Fruit fly (Drosophila melanogaster) whole organism, embryonic: ENCODE measurements around the gene Kah.

ENCODE experiments used
- Adf1 ChIP-seq: fragments of 200-800 bp; sonication (Bioruptor generic); IDR thresholded peaks from 2 replicates; pipeline ENCODE4 v1.3.6; 2022; ENCODE audit warnings: missing biosample characterization, missing genetic modification characterization
- CG10979 ChIP-seq: fragments of 200-800 bp; sonication (Bioruptor generic); optimal IDR thresholded peaks from 2 replicates; lab custom pipeline; 2018; ENCODE audit warnings: missing biosample characterization, mild to moderate bottlenecking, missing genetic modification characterization, moderate library complexity
- CG11085 ChIP-seq: fragments of 200-800 bp; sonication (Bioruptor generic); IDR thresholded peaks from 2 replicates; pipeline ENCODE4 v1.3.6; 2022; ENCODE audit warnings: missing biosample characterization, missing genetic modification characterization
- CG11093 ChIP-seq: fragments of 200-800 bp; sonication (Bioruptor generic); IDR thresholded peaks from 3 replicates; pipeline ENCODE4 v1.3.6; 2022; ENCODE audit warnings: missing biosample characterization, missing genetic modification characterization
- CG11456 ChIP-seq: fragments of 200-800 bp; sonication (Bioruptor generic); IDR thresholded peaks from 3 replicates; pipeline ENCODE4 v1.3.6; 2022; ENCODE audit warnings: missing biosample characterization, missing genetic modification characterization
- CG11695 ChIP-seq: fragments of 200-800 bp; sonication (Bioruptor generic); IDR thresholded peaks from 3 replicates; pipeline ENCODE4 v1.3.6; 2022; ENCODE audit warnings: missing biosample characterization, missing genetic modification characterization
- CG12071 ChIP-seq: fragments of 200-800 bp; sonication (Bioruptor generic); optimal IDR thresholded peaks from 3 replicates; lab custom pipeline; 2018; ENCODE audit warnings: missing biosample characterization, mild to moderate bottlenecking, missing genetic modification characterization
- CG12219 ChIP-seq: fragments of 200-800 bp; sonication (Bioruptor generic); optimal IDR thresholded peaks from 3 replicates; lab custom pipeline; 2018; ENCODE audit warnings: missing biosample characterization, mild to moderate bottlenecking, missing genetic modification characterization
- CG14014 ChIP-seq: fragments of 200-800 bp; sonication (Bioruptor generic); IDR thresholded peaks from 2 replicates; pipeline ENCODE4 v1.3.6; 2022; ENCODE audit warnings: missing biosample characterization, missing genetic modification characterization
- CG14860 ChIP-seq: fragments of 200-800 bp; sonication (Bioruptor generic); IDR thresholded peaks from 3 replicates; pipeline ENCODE4 v1.3.6; 2022; ENCODE audit warnings: missing biosample characterization, missing genetic modification characterization; ENCODE audit not compliant: partially characterized antibody
- CG2120 ChIP-seq: fragments of 200-800 bp; sonication (Bioruptor generic); optimal IDR thresholded peaks from 3 replicates; lab custom pipeline; 2016; ENCODE audit warnings: missing biosample characterization, missing genetic modification characterization
- CG2199 ChIP-seq: fragments of 200-800 bp; sonication (Bioruptor generic); IDR thresholded peaks from 3 replicates; pipeline ENCODE4 v1.3.6; 2022; ENCODE audit warnings: missing biosample characterization, missing genetic modification characterization
- CG34422 ChIP-seq: fragments of 200-800 bp; sonication (Bioruptor generic); IDR thresholded peaks from 3 replicates; pipeline ENCODE4 v1.3.6; 2022; ENCODE audit warnings: missing biosample characterization, missing genetic modification characterization
- CG6654 ChIP-seq: fragments of 200-800 bp; sonication (Bioruptor generic); optimal IDR thresholded peaks from 2 replicates; lab custom pipeline; 2017; ENCODE audit warnings: missing biosample characterization, mild to moderate bottlenecking, missing genetic modification characterization
- CG6683 ChIP-seq: fragments of 200-800 bp; sonication (Bioruptor generic); optimal IDR thresholded peaks from 2 replicates; lab custom pipeline; 2017; ENCODE audit warnings: missing biosample characterization, mild to moderate bottlenecking, missing genetic modification characterization, missing genetic modification reagents
- CG7357 ChIP-seq: fragments of 200-800 bp; sonication (Bioruptor generic); IDR thresholded peaks from 3 replicates; pipeline ENCODE4 v1.3.6; 2022; ENCODE audit warnings: missing biosample characterization, missing genetic modification characterization
- CG7987 ChIP-seq: fragments of 200-800 bp; sonication (Bioruptor generic); optimal IDR thresholded peaks from 2 replicates; lab custom pipeline; 2018; ENCODE audit warnings: missing biosample characterization, mild to moderate bottlenecking, missing genetic modification characterization, moderate library complexity
- CG9727 ChIP-seq: fragments of 200-800 bp; sonication (Bioruptor generic); optimal IDR thresholded peaks from 3 replicates; lab custom pipeline; 2017; ENCODE audit warnings: missing biosample characterization, mild to moderate bottlenecking, missing genetic modification characterization
- CkIIα-i1 ChIP-seq: fragments of 200-800 bp; sonication (Bioruptor generic); IDR thresholded peaks from 2 replicates; pipeline ENCODE4 v1.3.6; 2022; ENCODE audit warnings: missing biosample characterization, missing genetic modification characterization
- D19A ChIP-seq: fragments of 200-800 bp; optimal IDR thresholded peaks from 3 replicates; lab custom pipeline; 2019; ENCODE audit warnings: missing biosample characterization, mild to moderate bottlenecking, missing genetic modification characterization, moderate library complexity
- Dek ChIP-seq: fragments of 200-800 bp; sonication (Bioruptor generic); optimal IDR thresholded peaks from 3 replicates; lab custom pipeline; 2019; ENCODE audit warnings: missing biosample characterization, mild to moderate bottlenecking, missing genetic modification characterization, moderate library complexity
- Dip2 ChIP-seq: fragments of 200-800 bp; sonication (Bioruptor generic); IDR thresholded peaks from 2 replicates; pipeline ENCODE4 v1.3.6; 2022; ENCODE audit warnings: missing biosample characterization, missing genetic modification characterization
- Eip74EF ChIP-seq, 2 experiments: fragments of 200-800 bp in 1 of 2; fragments of >200 bp in 1 of 2; sonication (Bioruptor generic) in 1 of 2; optimal IDR thresholded peaks; 2 replicates each; lab custom pipeline; 2017 to 2019; ENCODE audit warnings: missing biosample characterization in 2 of 2, missing genetic modification characterization in 2 of 2, mild to moderate bottlenecking in 1 of 2, moderate library complexity in 1 of 2
- Fer2 ChIP-seq: fragments of 200-800 bp; sonication (Bioruptor generic); optimal IDR thresholded peaks from 2 replicates; lab custom pipeline; 2018; ENCODE audit warnings: missing biosample characterization, mild to moderate bottlenecking, missing genetic modification characterization, moderate library complexity
- Hand ChIP-seq: fragments of 200-800 bp; sonication (Bioruptor generic); optimal IDR thresholded peaks from 2 replicates; lab custom pipeline; 2017; ENCODE audit warnings: mild to moderate bottlenecking, missing biosample characterization, missing genetic modification reagents, missing genetic modification characterization
- Hmx ChIP-seq: fragments of 200-800 bp; sonication (Bioruptor generic); optimal IDR thresholded peaks from 2 replicates; lab custom pipeline; 2016; ENCODE audit warnings: missing biosample characterization, missing genetic modification characterization
- Mes4 ChIP-seq: fragments of 200-800 bp; sonication (Bioruptor generic); optimal IDR thresholded peaks from 2 replicates; lab custom pipeline; 2016; ENCODE audit warnings: missing biosample characterization, missing genetic modification characterization
- NC2β ChIP-seq: fragments of 200-800 bp; sonication (Bioruptor generic); optimal IDR thresholded peaks from 2 replicates; lab custom pipeline; 2016; ENCODE audit warnings: missing biosample characterization, missing genetic modification characterization
- Nf-YB ChIP-seq: fragments of 200-800 bp; sonication (Bioruptor generic); optimal IDR thresholded peaks from 3 replicates; lab custom pipeline; 2019; ENCODE audit warnings: missing biosample characterization, mild to moderate bottlenecking, missing genetic modification characterization, moderate library complexity
- Sin3A ChIP-seq: fragments of >200 bp; optimal IDR thresholded peaks from 2 replicates; lab custom pipeline; 2018
- Sox102F ChIP-seq: fragments of 200-800 bp; sonication (Bioruptor generic); optimal IDR thresholded peaks from 2 replicates; lab custom pipeline; 2018; ENCODE audit warnings: missing biosample characterization, mild to moderate bottlenecking, missing genetic modification characterization, moderate library complexity
- Sry-β ChIP-seq: fragments of 200-800 bp; sonication (Bioruptor generic); optimal IDR thresholded peaks from 2 replicates; lab custom pipeline; 2018; ENCODE audit warnings: missing biosample characterization, mild to moderate bottlenecking, missing genetic modification characterization, moderate library complexity
- ara ChIP-seq: fragments of 200-800 bp; sonication (Bioruptor generic); IDR thresholded peaks from 2 replicates; pipeline ENCODE4 v1.3.6; 2022; ENCODE audit warnings: missing biosample characterization, missing genetic modification characterization
- bowl ChIP-seq: fragments of 200-800 bp; sonication (Bioruptor generic); IDR thresholded peaks from 2 replicates; pipeline ENCODE4 v1.3.6; 2022; ENCODE audit warnings: missing biosample characterization, missing genetic modification characterization
- cad ChIP-seq: fragments of >200 bp; optimal IDR thresholded peaks from 2 replicates; lab custom pipeline; 2017; ENCODE audit warnings: missing biosample characterization, missing genetic modification characterization
- chn ChIP-seq: fragments of 200-800 bp; sonication (Bioruptor generic); optimal IDR thresholded peaks from 2 replicates; lab custom pipeline; 2016; ENCODE audit warnings: missing biosample characterization, missing genetic modification characterization
- croc ChIP-seq: fragments of 200-800 bp; sonication (Bioruptor generic); conservative IDR thresholded peaks from 3 replicates; pipeline ENCODE4 v1.3.6; 2022; ENCODE audit warnings: missing biosample characterization, missing genetic modification characterization
- dmrt99B ChIP-seq: fragments of 200-800 bp; sonication (Bioruptor generic); optimal IDR thresholded peaks from 2 replicates; lab custom pipeline; 2018; ENCODE audit warnings: missing biosample characterization, mild to moderate bottlenecking, missing genetic modification characterization, moderate library complexity
- gce ChIP-seq: fragments of 200-800 bp; sonication (Bioruptor generic); IDR thresholded peaks from 3 replicates; pipeline ENCODE4 v1.3.6; 2022; ENCODE audit warnings: missing biosample characterization, missing genetic modification characterization
- gcm2 ChIP-seq: fragments of 200-800 bp; sonication (Bioruptor generic); optimal IDR thresholded peaks from 2 replicates; lab custom pipeline; 2016; ENCODE audit warnings: missing biosample characterization, missing genetic modification characterization
- gsb ChIP-seq: fragments of 200-800 bp; sonication (Bioruptor generic); IDR thresholded peaks from 2 replicates; pipeline ENCODE4 v1.3.6; 2022; ENCODE audit warnings: missing biosample characterization, missing genetic modification characterization
- gsb-n ChIP-seq: fragments of 200-800 bp; sonication (Bioruptor generic); optimal IDR thresholded peaks from 3 replicates; lab custom pipeline; 2018; ENCODE audit warnings: missing biosample characterization, mild to moderate bottlenecking, missing genetic modification characterization
- hbn ChIP-seq: fragments of 200-800 bp; sonication (Bioruptor generic); IDR thresholded peaks from 2 replicates; pipeline ENCODE4 v1.3.6; 2022; ENCODE audit warnings: missing biosample characterization, missing genetic modification characterization; ENCODE audit not compliant: partially characterized antibody
- her ChIP-seq: fragments of 200-800 bp; sonication (Bioruptor generic); optimal IDR thresholded peaks from 2 replicates; lab custom pipeline; 2016; ENCODE audit warnings: missing biosample characterization, missing genetic modification characterization
- ind ChIP-seq: fragments of 200-800 bp; sonication (Bioruptor generic); optimal IDR thresholded peaks from 3 replicates; lab custom pipeline; 2016; ENCODE audit warnings: missing biosample characterization, missing genetic modification characterization
- pum ChIP-seq: fragments of 200-800 bp; sonication (Bioruptor generic); optimal IDR thresholded peaks from 2 replicates; lab custom pipeline; 2016; ENCODE audit warnings: missing biosample characterization, missing genetic modification characterization
- sc ChIP-seq, 3 experiments: fragments of >200 bp in 2 of 3; fragments of 200-800 bp in 1 of 3; sonication (Bioruptor generic) in 1 of 3; optimal IDR thresholded peaks; 2 replicates in 2 of 3; 3 replicates in 1 of 3; lab custom pipeline; 2017; ENCODE audit warnings: mild to moderate bottlenecking in 1 of 3, missing biosample characterization in 1 of 3, missing genetic modification characterization in 1 of 3, missing genetic modification reagents in 1 of 3
- trh ChIP-seq: fragments of 200-800 bp; sonication (Bioruptor generic); optimal IDR thresholded peaks from 2 replicates; lab custom pipeline; 2016; ENCODE audit warnings: missing biosample characterization, missing genetic modification characterization
- zfh1 ChIP-seq: fragments of 200-800 bp; sonication (Bioruptor generic); IDR thresholded peaks from 3 replicates; pipeline ENCODE4 v1.3.6; 2022; ENCODE audit warnings: missing biosample characterization, missing genetic modification characterization

Gene Kah

DNA sequence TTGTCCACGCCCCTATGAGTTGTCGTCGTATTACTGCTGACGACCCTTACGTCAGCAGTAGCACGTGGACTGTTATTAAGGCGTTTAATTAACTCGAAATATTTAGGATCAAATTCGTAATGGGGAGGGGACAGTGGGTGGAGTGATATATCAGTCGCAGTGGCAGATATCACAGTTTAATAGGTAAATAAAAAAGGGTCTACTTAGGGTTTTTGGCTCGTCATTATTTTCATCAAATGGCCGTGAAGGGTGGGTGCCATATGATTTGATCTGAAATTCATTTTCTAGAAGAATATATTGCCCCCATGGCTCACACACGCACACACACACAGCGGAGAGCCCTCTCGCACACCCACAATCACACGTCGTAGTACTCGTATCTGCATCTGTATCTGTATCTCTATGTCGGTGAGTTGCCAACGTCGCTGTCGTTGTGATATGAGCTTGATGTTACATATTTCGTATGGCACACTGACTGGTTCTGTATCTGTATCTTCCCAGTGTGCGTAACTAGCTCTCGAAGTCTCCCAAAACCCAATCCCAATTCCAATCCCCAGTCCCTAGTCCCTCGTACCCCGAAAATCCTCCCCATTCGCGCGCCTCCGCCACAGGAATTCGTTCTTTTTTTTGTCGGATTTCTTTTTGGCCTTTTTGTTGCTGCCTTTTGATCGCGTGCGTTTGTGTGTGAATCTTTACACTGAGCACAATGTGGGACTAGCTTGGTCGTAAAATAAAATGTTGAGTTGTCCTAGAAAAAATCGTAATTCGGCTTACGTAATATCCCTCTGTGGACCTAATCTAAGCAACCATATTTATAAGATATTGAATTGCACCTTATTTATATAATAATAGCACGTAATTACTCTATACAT is 37.7 kb upstream of the Kah start (continued):
- no peak for TF ChIP-seq cad
- TF ChIP-seq CG2199 (GFP tag; lab: Robert Waterston, UW): peak; percentile 66; the same call in 1 of the 3 replicates
- no peak for TF ChIP-seq Mes4
- peak; percentile 41 for TF ChIP-seq ind (GFP tag; lab: Kevin White, UChicago)
- peak; percentile 42; the same call in 1 of the 2 replicates for TF ChIP-seq CG11085 (GFP tag; lab: Robert Waterston, UW)
- no peak for TF ChIP-seq Sin3A (lab: Kevin White, UChicago)
- TF ChIP-seq CG6654 (GFP tag; lab: Kevin White, UChicago): peak; percentile 23
- peak; percentile 68 for TF ChIP-seq zfh1 (GFP tag; lab: Robert Waterston, UW)
- TF ChIP-seq Dek (tag; lab: Kevin White, UChicago): no peak
- TF ChIP-seq bowl (GFP tag; lab: Robert Waterston, UW): no peak
- no peak for TF ChIP-seq Eip74EF (GFP tag; optimal IDR thresholded peaks at IDR 0.05; lab: Kevin White, UChicago)
- TF ChIP-seq CG2120 (GFP tag; lab: Kevin White, UChicago): peak; percentile 21
- TF ChIP-seq Adf1: peak; percentile 87
- no peak for TF ChIP-seq NC2β
- peak; percentile 14 for TF ChIP-seq Nf-YB
- peak; percentile 68; the same call in 2 of the 3 replicates for TF ChIP-seq CG34422
- TF ChIP-seq ara (GFP tag; lab: Robert Waterston, UW): no peak
- peak; percentile 55; the same call in 1 of the 2 replicates for TF ChIP-seq gsb (GFP tag; lab: Robert Waterston, UW)
- TF ChIP-seq CG14860 (GFP tag; lab: Robert Waterston, UW): no peak
- TF ChIP-seq gcm2 (GFP tag; lab: Kevin White, UChicago): no peak
- TF ChIP-seq CG6683 (GFP tag; lab: Kevin White, UChicago): no peak
- TF ChIP-seq CG11456 (GFP tag; lab: Robert Waterston, UW): peak; percentile 63; the same call in 2 of the 3 replicates
- TF ChIP-seq D19A (tag; lab: Kevin White, UChicago): no peak
- peak; percentile 11 for TF ChIP-seq pum (GFP tag; lab: Kevin White, UChicago)
- no peak for TF ChIP-seq croc
- TF ChIP-seq gce (GFP tag; lab: Robert Waterston, UW): no peak
- no peak for TF ChIP-seq CG12071
- no peak for TF ChIP-seq Dip2 (GFP tag; lab: Robert Waterston, UW)
- TF ChIP-seq CG11695: no peak
- peak; percentile 12 for TF ChIP-seq Fer2
- TF ChIP-seq Hmx (GFP tag; lab: Kevin White, UChicago): no peak
- TF ChIP-seq gsb-n (tag; lab: Kevin White, UChicago): no peak
- TF ChIP-seq CG10979: peak; percentile 12
- TF ChIP-seq CG12219: no peak
- peak; percentile 51 for TF ChIP-seq Sox102F (GFP tag; lab: Kevin White, UChicago)
- TF ChIP-seq Hand: no peak
- TF ChIP-seq hbn (GFP tag; lab: Robert Waterston, UW): no peak
- TF ChIP-seq CG7987 (GFP tag; lab: Kevin White, UChicago): no peak
- TF ChIP-seq dmrt99B: peak; percentile 39
- TF ChIP-seq trh (GFP tag; lab: Kevin White, UChicago): no peak
- no peak for TF ChIP-seq CkIIα-i1 (GFP tag; lab: Robert Waterston, UW)
- no peak; the same call in 2 of the 3 replicates for TF ChIP-seq CG11093 (GFP tag; lab: Robert Waterston, UW)
- TF ChIP-seq CG14014 (GFP tag; lab: Robert Waterston, UW): peak; percentile 62; the same call in 1 of the 2 replicates
- TF ChIP-seq Sry-β (GFP tag; lab: Kevin White, UChicago): no peak
- peak; percentile 44; the same call in 1 of the 3 replicates for TF ChIP-seq CG7357 (GFP tag; lab: Robert Waterston, UW)
- TF ChIP-seq sc (optimal IDR thresholded peaks at IDR 0.05; lab: Kevin White, UChicago): no peak
- peak; percentile 11 for TF ChIP-seq sc (GFP tag; optimal IDR thresholded peaks at IDR 0.05; lab: Kevin White, UChicago)
- peak; percentile 5 for TF ChIP-seq CG9727 (GFP tag; lab: Kevin White, UChicago)
- TF ChIP-seq chn: peak; percentile 34
- no peak for TF ChIP-seq her (GFP tag; lab: Kevin White, UChicago)
